Worm (Caenorhabditis elegans): ENCODE measurements around the gene gcc-2.

gcc-2 gene

DNA sequence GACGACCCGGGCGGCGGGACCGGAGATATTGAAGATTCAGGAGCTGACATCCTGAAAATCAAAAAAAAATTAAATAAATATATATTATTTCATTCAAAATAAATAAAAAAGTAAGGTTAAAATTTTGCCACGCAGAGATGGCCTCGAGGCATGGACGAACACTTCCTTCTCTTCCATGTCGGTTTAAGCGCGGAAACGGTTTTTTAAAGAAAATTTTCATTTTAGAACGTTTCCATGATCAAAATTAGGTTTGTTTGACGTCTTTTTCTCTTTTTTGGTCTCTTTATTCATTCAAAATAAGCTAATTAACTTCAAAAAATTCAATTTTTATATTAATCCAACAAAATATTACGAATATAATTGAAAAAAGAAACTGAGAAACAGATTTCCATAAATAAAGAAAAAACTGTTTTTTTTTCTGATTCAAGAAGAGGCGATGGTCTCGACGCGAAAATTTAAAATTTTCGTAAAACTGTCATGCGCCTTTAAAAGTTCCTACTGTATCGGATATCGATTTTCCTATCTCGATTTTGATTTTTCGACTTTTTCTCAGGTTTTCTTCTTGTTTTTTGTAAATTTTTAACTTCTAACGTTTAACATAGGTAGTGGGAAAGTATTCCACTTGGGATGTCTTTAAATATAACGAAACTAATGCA is at the start of gene gcc-2:
Gene gcc-2 (minus strand): TSS at position 51 of the 656 bp plus-strand sequence.
- no peak for TF ChIP-seq nhr-11 (tag; optimal IDR thresholded peaks at IDR 0.05)
- TF ChIP-seq unc-62 (GFP tag; optimal IDR thresholded peaks at IDR 0.05), result no peak
- TF ChIP-seq zag-1 (tag; optimal IDR thresholded peaks at IDR 0.05), result no peak
- TF ChIP-seq lin-15B (tag; optimal IDR thresholded peaks at IDR 0.05), result no peak
- TF ChIP-seq nhr-23 (tag; optimal IDR thresholded peaks at IDR 0.05), result no peak
- no peak for TF ChIP-seq eor-1 (tag; optimal IDR thresholded peaks at IDR 0.05)

- TF ChIP-seq ceh-28 (tag; optimal IDR thresholded peaks at IDR 0.05) (no peak), ceh-9 (tag; optimal IDR thresholded peaks at IDR 0.05) (no peak), nhr-43 (tag; optimal IDR thresholded peaks at IDR 0.05; ENCODE audit: poor library complexity, severe bottlenecking) (peak; percentile 17), lin-15B (tag; optimal IDR thresholded peaks at IDR 0.05) (peak; percentile 32), elt-2 (tag; optimal IDR thresholded peaks at IDR 0.05) (no peak), pha-4 (tag; optimal IDR thresholded peaks at IDR 0.05) (peak; percentile 60), unc-62 (GFP tag; optimal IDR thresholded peaks at IDR 0.05) (no peak), eor-1 (tag; optimal IDR thresholded peaks at IDR 0.05) (peak in 1 of 2 experiments; percentile 20), ama-1 (optimal IDR thresholded peaks at IDR 0.05) (no peak), snpc-4 (tag; optimal IDR thresholded peaks at IDR 0.05) (no peak), elt-1 (tag; optimal IDR thresholded peaks at IDR 0.05) (no peak), skn-1 (tag; optimal IDR thresholded peaks at IDR 0.05) (no peak), ZK546.5 (tag; optimal IDR thresholded peaks at IDR 0.05) (no peak), daf-12 (tag; optimal IDR thresholded peaks at IDR 0.05) (no peak), nhr-12 (tag; optimal IDR thresholded peaks at IDR 0.05) (no peak), fos-1 (tag; optimal IDR thresholded peaks at IDR 0.05) (no peak), nfya-1 (tag; optimal IDR thresholded peaks at IDR 0.05; ENCODE audit: insufficient read depth) (peak; percentile 18)
These were observed 46.2 kb upstream of the gcc-2 start, which contains the start of gene gtap-2 for ce11 chrIII:9808179-9808578. Gene gtap-2, plus strand, starts transcription at chrIII:9808544.

- TF ChIP-seq daf-12 (tag; optimal IDR thresholded peaks at IDR 0.05) (no peak), nhr-76 (tag; optimal IDR thresholded peaks at IDR 0.05) (no peak), ztf-11 (tag; optimal IDR thresholded peaks at IDR 0.05) (no peak), R02D3.7 (tag; optimal IDR thresholded peaks at IDR 0.05) (no peak), nhr-25 (tag; optimal IDR thresholded peaks at IDR 0.05) (peak; percentile 67), ama-1 (optimal IDR thresholded peaks at IDR 0.05) (peak; percentile 82), unc-39 (tag; optimal IDR thresholded peaks at IDR 0.05) (no peak), nhr-43 (tag; optimal IDR thresholded peaks at IDR 0.05; ENCODE audit: poor library complexity, severe bottlenecking) (peak; percentile 80), elt-2 (tag; optimal IDR thresholded peaks at IDR 0.05) (peak; percentile 65), hmg-11 (tag; optimal IDR thresholded peaks at IDR 0.05) (no peak), fos-1 (tag; optimal IDR thresholded peaks at IDR 0.05) (no peak), fkh-10 (GFP tag; optimal IDR thresholded peaks at IDR 0.05) (no peak), lin-39 (tag; optimal IDR thresholded peaks at IDR 0.05) (no peak), nhr-12 (tag; optimal IDR thresholded peaks at IDR 0.05) (no peak), elt-1 (tag; optimal IDR thresholded peaks at IDR 0.05) (no peak), zag-1 (tag; optimal IDR thresholded peaks at IDR 0.05) (no peak), elt-3 (tag; optimal IDR thresholded peaks at IDR 0.05) (no peak), fkh-2 (tag; optimal IDR thresholded peaks at IDR 0.05) (no peak), skn-1 (tag; optimal IDR thresholded peaks at IDR 0.05) (no peak), eor-1 (tag; optimal IDR thresholded peaks at IDR 0.05) (no peak), ceh-9 (tag; optimal IDR thresholded peaks at IDR 0.05) (no peak), ztf-4 (tag; optimal IDR thresholded peaks at IDR 0.05) (no peak), pha-4 (tag; optimal IDR thresholded peaks at IDR 0.05) (no peak), mdl-1 (tag; optimal IDR thresholded peaks at IDR 0.05) (peak; percentile 32), ZK546.5 (tag; optimal IDR thresholded peaks at IDR 0.05) (no peak), nfya-1 (tag; optimal IDR thresholded peaks at IDR 0.05; ENCODE audit: insufficient read depth) (peak; percentile 10), nhr-28 (tag; optimal IDR thresholded peaks at IDR 0.05) (no peak), egl-5 (tag; optimal IDR thresholded peaks at IDR 0.05) (no peak), jun-1 (tag; optimal IDR thresholded peaks at IDR 0.05) (peak; percentile 55), nhr-23 (tag; optimal IDR thresholded peaks at IDR 0.05) (peak; percentile 49), tbx-2 (tag; optimal IDR thresholded peaks at IDR 0.05) (no peak), pqm-1 (tag; optimal IDR thresholded peaks at IDR 0.05) (peak; percentile 48)
These were observed 45.7 kb upstream of the gcc-2 start for ce11 chrIII:9807560-9808046.
